Worm (Caenorhabditis elegans) whole organism, L4 larva: Measurements from ENCODE around the gene ptr-6.

Experiments
- D1046.2 ChIP-seq: fragments of 200-800 bp; sonication (Bioruptor generic); IDR thresholded peaks from 2 replicates; pipeline ENCODE4 v1.3.6; 2022; ENCODE audit warnings: missing genetic modification characterization, missing compliant biosample characterization
- F26F4.8 ChIP-seq: fragments of 200-800 bp; sonication (Bioruptor generic); conservative IDR thresholded peaks from 2 replicates; pipeline ENCODE4 v1.3.6; 2022; ENCODE audit warnings: missing genetic modification characterization, missing compliant biosample characterization
- F44E2.7 ChIP-seq: fragments of 200-800 bp; sonication (Bioruptor generic); IDR thresholded peaks from 2 replicates; pipeline ENCODE4 v2.1.2; 2022; ENCODE audit warnings: missing genetic modification characterization, missing compliant biosample characterization
- R02D3.7 ChIP-seq: fragments of 150-350 bp; sonication (generic microtip); optimal IDR thresholded peaks from 3 replicates; lab custom pipeline; 2014; ENCODE audit warnings: missing biosample characterization, missing genetic modification characterization
- T20F7.1 ChIP-seq: fragments of 200-800 bp; sonication (Bioruptor generic); optimal IDR thresholded peaks from 2 replicates; lab custom pipeline; 2018; ENCODE audit warnings: mild to moderate bottlenecking, missing genetic modification characterization, missing compliant biosample characterization
- T26A8.4 ChIP-seq: fragments of 200-800 bp; sonication (Bioruptor generic); IDR thresholded peaks from 2 replicates; pipeline ENCODE4 v1.3.6; 2022; ENCODE audit warnings: missing genetic modification characterization, missing compliant biosample characterization
- Y105C5A.15 ChIP-seq: fragments of 200-800 bp; sonication (Bioruptor generic); IDR thresholded peaks from 2 replicates; pipeline ENCODE4 v1.3.6; 2022; ENCODE audit warnings: missing genetic modification characterization, missing compliant biosample characterization
- Y48G9A.11 ChIP-seq: fragments of 200-800 bp; sonication (Bioruptor generic); IDR thresholded peaks from 2 replicates; pipeline ENCODE4 v1.3.6; 2022; ENCODE audit warnings: missing genetic modification reagents, missing genetic modification characterization, missing compliant biosample characterization
- Y5F2A.4 ChIP-seq: fragments of 200-800 bp; sonication (Bioruptor generic); optimal IDR thresholded peaks from 2 replicates; lab custom pipeline; 2018; ENCODE audit warnings: mild to moderate bottlenecking, missing genetic modification characterization, missing compliant biosample characterization
- aha-1 ChIP-seq: fragments of 150-350 bp; peaks from one replicate; lab custom pipeline; 2014; ENCODE audit warnings: missing biosample characterization, missing genetic modification characterization
- ama-1 ChIP-seq: fragments of 150-350 bp; optimal IDR thresholded peaks from 2 replicates; lab custom pipeline; 2014; ENCODE audit warnings: inconsistent platforms, mixed read lengths
- arid-1 ChIP-seq: fragments of 200-800 bp; sonication (Bioruptor generic); conservative IDR thresholded peaks from 2 replicates; pipeline ENCODE4 v1.3.6; 2022; ENCODE audit warnings: missing genetic modification reagents, missing genetic modification characterization, missing compliant biosample characterization
- ceh-20 ChIP-seq: fragments of 200-800 bp; sonication (Bioruptor generic); IDR thresholded peaks from 2 replicates; pipeline ENCODE4 v1.3.6; 2022; ENCODE audit warnings: missing genetic modification reagents, missing genetic modification characterization, missing compliant biosample characterization
- ceh-32 ChIP-seq: sonication (generic microtip); optimal IDR thresholded peaks from 2 replicates; lab custom pipeline; 2016; ENCODE audit warnings: mild to moderate bottlenecking, missing genetic modification characterization, missing compliant biosample characterization; ENCODE audit not compliant: poor library complexity
- ceh-62 ChIP-seq: sonication (generic microtip); optimal IDR thresholded peaks from 2 replicates; lab custom pipeline; 2017; ENCODE audit warnings: missing biosample characterization, missing genetic modification characterization
- daf-19 ChIP-seq: fragments of 200-800 bp; sonication (Bioruptor generic); conservative IDR thresholded peaks from 2 replicates; pipeline ENCODE4 v1.3.6; 2022; ENCODE audit warnings: missing genetic modification characterization, missing compliant biosample characterization
- dmd-9 ChIP-seq: fragments of 200-800 bp; sonication (Bioruptor generic); IDR thresholded peaks from 2 replicates; pipeline ENCODE4 v1.3.6; 2022; ENCODE audit warnings: missing genetic modification reagents, missing genetic modification characterization, missing compliant biosample characterization
- dpl-1 ChIP-seq: fragments of 150-350 bp; optimal IDR thresholded peaks from 2 replicates; lab custom pipeline; 2014; ENCODE audit warnings: missing biosample characterization, missing genetic modification reagents, missing genetic modification characterization
- gei-8 ChIP-seq: fragments of 200-800 bp; sonication (Bioruptor generic); optimal IDR thresholded peaks from 2 replicates; lab custom pipeline; 2018; ENCODE audit warnings: mild to moderate bottlenecking, missing genetic modification characterization, missing compliant biosample characterization
- hif-1 ChIP-seq, 2 experiments: sonication (generic microtip); optimal IDR thresholded peaks; 2 replicates each; lab custom pipeline; 2016 to 2017; ENCODE audit warnings: missing compliant biosample characterization in 2 of 2, missing genetic modification characterization in 2 of 2, missing genetic modification reagents in 2 of 2, missing genotype in 2 of 2, mild to moderate bottlenecking in 1 of 2
- hlh-30 ChIP-seq: sonication (generic microtip); optimal IDR thresholded peaks from 2 replicates; lab custom pipeline; 2017; ENCODE audit warnings: antibody characterized with exemption, mild to moderate bottlenecking, missing genetic modification characterization, missing compliant biosample characterization; ENCODE audit not compliant: insufficient read depth
- jun-1 ChIP-seq: fragments of 150-350 bp; optimal IDR thresholded peaks from 2 replicates; lab custom pipeline; 2014; ENCODE audit warnings: missing biosample characterization, missing genetic modification reagents, missing genetic modification characterization
- lim-7 ChIP-seq: fragments of 200-800 bp; sonication (Bioruptor generic); IDR thresholded peaks from 2 replicates; pipeline ENCODE4 v1.3.6; 2022; ENCODE audit warnings: missing genetic modification characterization, missing compliant biosample characterization
- lin-13 ChIP-seq: fragments of 150-350 bp; optimal IDR thresholded peaks from 2 replicates; lab custom pipeline; 2014; ENCODE audit warnings: missing biosample characterization, missing genetic modification reagents, missing genetic modification characterization
- lin-15B ChIP-seq: fragments of 150-350 bp; sonication (generic microtip); optimal IDR thresholded peaks from 3 replicates; lab custom pipeline; 2014; ENCODE audit warnings: missing biosample characterization, missing genetic modification characterization
- lin-38 ChIP-seq: fragments of 200-800 bp; sonication (Bioruptor generic); IDR thresholded peaks from 2 replicates; pipeline ENCODE4 v1.3.6; 2022; ENCODE audit warnings: missing genetic modification reagents, missing genetic modification characterization, missing compliant biosample characterization
- lsy-2 ChIP-seq, 2 experiments: fragments of 150-350 bp in 1 of 2; sonication (generic microtip) in 1 of 2; optimal IDR thresholded peaks; 2 replicates each; lab custom pipeline; 2014 to 2017; ENCODE audit warnings: missing biosample characterization in 2 of 2, missing genetic modification characterization in 2 of 2
- mdl-1 ChIP-seq, 2 experiments: fragments of 150-350 bp in 1 of 2; sonication (generic microtip) in 1 of 2; optimal IDR thresholded peaks; 2 replicates each; lab custom pipeline; 2014 to 2017; ENCODE audit warnings: missing biosample characterization in 2 of 2, missing genetic modification characterization in 2 of 2
- mes-2 ChIP-seq: sonication (generic microtip); optimal IDR thresholded peaks from 2 replicates; lab custom pipeline; 2016; ENCODE audit warnings: missing genotype, mild to moderate bottlenecking, missing genetic modification characterization, missing compliant biosample characterization; ENCODE audit not compliant: poor library complexity, severe bottlenecking
- mxl-2 ChIP-seq: fragments of 200-800 bp; sonication (Bioruptor generic); conservative IDR thresholded peaks from 2 replicates; pipeline ENCODE4 v1.3.6; 2022; ENCODE audit warnings: missing genetic modification reagents, missing genetic modification characterization, missing compliant biosample characterization
- mxl-3 ChIP-seq: fragments of 200-800 bp; sonication (Bioruptor generic); optimal IDR thresholded peaks from 2 replicates; lab custom pipeline; 2018; ENCODE audit warnings: mild to moderate bottlenecking, missing genetic modification characterization, missing compliant biosample characterization
- nhr-11 ChIP-seq: fragments of 150-350 bp; optimal IDR thresholded peaks from 2 replicates; lab custom pipeline; 2014; ENCODE audit warnings: missing biosample characterization, missing genetic modification characterization
- nhr-111 ChIP-seq: fragments of 200-800 bp; sonication (Bioruptor generic); optimal IDR thresholded peaks from 2 replicates; lab custom pipeline; 2018; ENCODE audit warnings: mild to moderate bottlenecking, missing genetic modification characterization, missing compliant biosample characterization
- php-3 ChIP-seq: fragments of 200-800 bp; sonication (Bioruptor generic); IDR thresholded peaks from 2 replicates; pipeline ENCODE4 v1.3.6; 2022; ENCODE audit warnings: missing genetic modification reagents, missing genetic modification characterization, missing compliant biosample characterization
- pqm-1 ChIP-seq: sonication (generic microtip); optimal IDR thresholded peaks from 2 replicates; lab custom pipeline; 2017; ENCODE audit warnings: missing biosample characterization, missing genetic modification characterization
- rbr-2 ChIP-seq: sonication (generic microtip); optimal IDR thresholded peaks from 2 replicates; lab custom pipeline; 2016; ENCODE audit warnings: missing genotype, missing genetic modification characterization, missing compliant biosample characterization
- spr-1 ChIP-seq: sonication (generic microtip); optimal IDR thresholded peaks from 2 replicates; lab custom pipeline; 2016; ENCODE audit warnings: mild to moderate bottlenecking, missing genetic modification characterization, missing compliant biosample characterization
- zip-2 ChIP-seq: fragments of 150-350 bp; optimal IDR thresholded peaks from 2 replicates; lab custom pipeline; 2014; ENCODE audit warnings: missing biosample characterization, missing genetic modification characterization
- ztf-7 ChIP-seq: fragments of 150-350 bp; optimal IDR thresholded peaks from 2 replicates; lab custom pipeline; 2014; ENCODE audit warnings: missing biosample characterization, missing genetic modification characterization

The ptr-6 gene

DNA sequence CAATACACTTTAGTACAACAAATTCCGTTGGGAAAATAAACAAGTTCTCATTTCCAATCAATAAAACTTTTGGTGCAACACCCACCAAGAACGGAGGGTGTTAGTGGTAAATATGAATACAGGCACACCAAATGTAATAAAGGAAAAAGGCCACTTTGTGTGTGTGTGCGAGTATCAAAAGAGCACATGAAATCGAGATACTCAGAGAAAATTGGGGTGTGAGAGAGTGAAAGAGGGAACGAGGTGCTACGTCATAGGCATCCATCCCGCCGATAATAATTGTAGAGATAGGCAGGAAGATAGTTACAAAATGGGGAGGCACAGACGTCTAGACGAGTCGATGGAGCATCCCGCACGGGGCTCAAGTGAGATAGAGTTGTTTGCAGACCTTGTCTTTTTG, 18.9 kb downstream of the ptr-6 start (continued):
- TF ChIP-seq dmd-9 (GFP tag; lab: Robert Waterston, UW) = no peak
- TF ChIP-seq php-3 = no peak
- TF ChIP-seq aha-1 (tag; lab: Kevin White, UChicago) = peak; percentile 84
- no peak for TF ChIP-seq ama-1 (lab: Kevin White, UChicago)

DNA sequence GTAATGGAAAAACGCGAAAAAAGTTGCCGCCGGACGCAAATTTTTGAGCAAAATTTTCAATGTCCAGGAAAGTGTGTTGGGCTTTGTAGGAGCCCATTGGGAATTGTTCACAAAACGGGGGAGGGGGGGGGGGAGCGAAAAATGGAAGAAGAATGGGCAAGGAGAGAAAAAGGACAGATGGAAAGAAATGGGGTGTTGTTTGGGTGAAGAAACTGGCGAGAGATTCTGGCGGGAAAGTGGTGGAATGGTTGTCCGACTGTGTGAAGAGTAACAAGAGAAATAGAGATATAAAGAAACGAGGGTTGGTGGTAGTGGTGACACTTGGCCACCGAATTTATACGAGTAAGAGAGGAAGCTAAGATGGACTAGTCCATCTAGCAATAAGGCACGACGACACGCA, 20.3 kb downstream of the ptr-6 start:
- TF ChIP-seq jun-1 (no peak), mxl-2 (GFP tag; lab: Robert Waterston, UW) (no peak), mxl-3 (GFP tag; lab: Kevin White, UChicago) (no peak), T20F7.1 (GFP tag; lab: Kevin White, UChicago) (no peak), pqm-1 (tag; lab: Kevin White, UChicago) (no peak), mdl-1 (tag; optimal IDR thresholded peaks at IDR 0.05; lab: Kevin White, UChicago) (no peak), arid-1 (GFP tag; lab: Robert Waterston, UW) (no peak), ama-1 (lab: Kevin White, UChicago) (no peak), F44E2.7 (GFP tag; lab: Robert Waterston, UW) (no peak), T26A8.4 (GFP tag; lab: Robert Waterston, UW) (no peak), ztf-7 (tag; lab: Kevin White, UChicago) (no peak), lim-7 (no peak), hif-1 (tag; optimal IDR thresholded peaks at IDR 0.05; lab: Kevin White, UChicago) (no peak), lin-13 (GFP tag; lab: Kevin White, UChicago) (no peak), hlh-30 (no peak), lsy-2 (tag; optimal IDR thresholded peaks at IDR 0.05; lab: Kevin White, UChicago) (no peak), mes-2 (tag; lab: Kevin White, UChicago) (no peak)

DNA sequence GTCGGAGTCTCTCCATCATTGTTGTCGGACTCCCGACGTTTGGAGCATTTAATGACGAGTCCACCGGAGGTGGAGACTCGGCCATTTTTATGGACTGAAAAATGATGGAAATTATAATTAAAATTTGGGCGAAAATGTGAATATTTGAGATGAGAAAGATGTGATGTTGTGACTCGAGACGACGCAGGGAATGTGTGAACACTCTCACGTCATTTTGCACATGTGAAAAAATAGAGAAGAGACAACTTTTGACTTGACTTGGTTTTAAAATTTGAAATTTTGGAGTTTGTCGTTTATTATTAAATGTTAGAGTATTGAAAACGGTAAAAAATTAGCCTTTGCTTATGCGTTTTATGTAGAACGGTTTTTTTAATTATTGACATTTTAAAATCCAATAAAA, 21.4 kb downstream of the ptr-6 start, which contains the start of gene dsh-1:
Gene dsh-1 (minus strand): TSS at position 101 of the 400 bp plus-strand sequence.
- TF ChIP-seq lsy-2 (tag; optimal IDR thresholded peaks at IDR 0.05; lab: Kevin White, UChicago) = no peak
- no peak for TF ChIP-seq D1046.2 (GFP tag; lab: Robert Waterston, UW)
- no peak for TF ChIP-seq dpl-1 (GFP tag; lab: Kevin White, UChicago)
- TF ChIP-seq daf-19 (GFP tag; lab: Robert Waterston, UW) = no peak
- no peak for TF ChIP-seq dmd-9 (GFP tag; lab: Robert Waterston, UW)
- TF ChIP-seq R02D3.7 (tag; lab: Kevin White, UChicago) = no peak
- no peak for TF ChIP-seq lin-13 (GFP tag; lab: Kevin White, UChicago)
- no peak for TF ChIP-seq nhr-111 (GFP tag; lab: Kevin White, UChicago)
- no peak for TF ChIP-seq F26F4.8 (GFP tag; lab: Robert Waterston, UW)
- no peak for TF ChIP-seq T20F7.1 (GFP tag; lab: Kevin White, UChicago)
- TF ChIP-seq Y105C5A.15 (GFP tag; lab: Robert Waterston, UW) = no peak
- no peak for TF ChIP-seq ceh-20
- TF ChIP-seq, all 104 proteins: peak for 0

DNA sequence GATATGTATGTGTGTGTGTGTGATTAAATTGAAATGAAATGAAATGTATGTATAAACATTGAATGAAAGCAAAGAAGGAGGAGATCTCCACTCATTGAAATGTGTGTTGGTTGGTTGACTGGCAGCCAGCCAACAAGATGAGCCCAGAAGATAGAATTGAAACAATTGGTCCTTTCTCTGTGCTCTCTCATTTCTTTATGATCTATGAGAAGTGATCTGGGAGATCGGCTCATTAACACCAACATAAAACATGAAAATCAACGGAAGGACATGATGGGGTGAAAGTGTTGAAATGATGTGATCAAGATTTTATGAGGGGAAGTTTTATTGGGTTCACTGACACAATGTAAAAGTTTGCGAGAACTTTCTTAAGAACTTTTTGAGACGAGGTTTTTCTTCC, 23.8 kb downstream of the ptr-6 start:
- TF ChIP-seq spr-1 (tag; lab: Kevin White, UChicago) = no peak
- no peak for TF ChIP-seq lin-15B (tag; lab: Kevin White, UChicago)
- TF ChIP-seq Y48G9A.11 (GFP tag; lab: Robert Waterston, UW) = no peak
- TF ChIP-seq ceh-62 (tag; lab: Kevin White, UChicago) = no peak
- no peak for TF ChIP-seq ceh-32 (tag; lab: Kevin White, UChicago)
- no peak for TF ChIP-seq rbr-2 (tag; lab: Kevin White, UChicago)
- no peak for TF ChIP-seq lin-38 (GFP tag; lab: Robert Waterston, UW)
- TF ChIP-seq Y5F2A.4 = no peak
- TF ChIP-seq aha-1 (tag; lab: Kevin White, UChicago) = peak; percentile 46
- TF ChIP-seq nhr-11 = peak; percentile 9
- TF ChIP-seq gei-8 (GFP tag; lab: Kevin White, UChicago) = no peak
- no peak for TF ChIP-seq zip-2 (tag; lab: Kevin White, UChicago)
